Fruit fly (Drosophila melanogaster) whole organism, prepupa: ENCODE results near the gene hry.

Source experiments
- Blimp-1 ChIP-seq: fragments of 200-800 bp; sonication (Bioruptor generic); optimal IDR thresholded peaks from 3 replicates; lab custom pipeline; 2017; ENCODE audit warnings: missing biosample characterization, missing genetic modification characterization, mild to moderate bottlenecking, moderate library complexity, missing genetic modification reagents
- CG34406 ChIP-seq: fragments of 200-800 bp; sonication (Bioruptor generic); optimal IDR thresholded peaks from 3 replicates; lab custom pipeline; 2016; ENCODE audit warnings: missing biosample characterization, missing genetic modification characterization
- CG7368 ChIP-seq: fragments of 200-800 bp; sonication (Bioruptor generic); optimal IDR thresholded peaks from 3 replicates; lab custom pipeline; 2016; ENCODE audit warnings: missing biosample characterization, missing genetic modification characterization
- CG8119 ChIP-seq: fragments of 200-800 bp; sonication (Bioruptor generic); IDR thresholded peaks from 3 replicates; pipeline ENCODE4 v1.3.6; 2022; ENCODE audit warnings: missing biosample characterization, missing genetic modification characterization
- Hr39 ChIP-seq: fragments of 200-800 bp; sonication (Bioruptor generic); optimal IDR thresholded peaks from 2 replicates; lab custom pipeline; 2016; ENCODE audit warnings: missing biosample characterization, missing genetic modification characterization
- Lpt ChIP-seq: fragments of 200-800 bp; sonication (Bioruptor generic); optimal IDR thresholded peaks from 3 replicates; lab custom pipeline; 2016; ENCODE audit warnings: missing biosample characterization, missing genetic modification characterization
- Sox102F ChIP-seq: fragments of 200-800 bp; sonication (Bioruptor generic); optimal IDR thresholded peaks from 2 replicates; lab custom pipeline; 2016; ENCODE audit warnings: missing biosample characterization, mild to moderate bottlenecking, missing genetic modification characterization
- Sox15 ChIP-seq: fragments of 200-800 bp; sonication (Bioruptor generic); optimal IDR thresholded peaks from 3 replicates; lab custom pipeline; 2016; ENCODE audit warnings: missing biosample characterization, missing genetic modification characterization
- acj6 ChIP-seq: fragments of 200-800 bp; sonication (Bioruptor generic); optimal IDR thresholded peaks from 3 replicates; lab custom pipeline; 2016; ENCODE audit warnings: missing biosample characterization, missing genetic modification characterization
- dac ChIP-seq: fragments of 200-800 bp; sonication (Bioruptor generic); optimal IDR thresholded peaks from 2 replicates; lab custom pipeline; 2017; ENCODE audit warnings: missing biosample characterization, mild to moderate bottlenecking, missing genetic modification characterization
- eg ChIP-seq: fragments of 200-800 bp; sonication (Bioruptor generic); IDR thresholded peaks from 3 replicates; pipeline ENCODE4 v1.3.6; 2022; ENCODE audit warnings: missing biosample characterization, missing genetic modification characterization
- esn ChIP-seq: fragments of 200-800 bp; sonication (Bioruptor generic); optimal IDR thresholded peaks from 2 replicates; lab custom pipeline; 2016; ENCODE audit warnings: missing biosample characterization, mild to moderate bottlenecking, missing genetic modification characterization, moderate library complexity
- lz ChIP-seq: fragments of 200-800 bp; sonication (Bioruptor generic); optimal IDR thresholded peaks from 3 replicates; lab custom pipeline; 2016; ENCODE audit warnings: missing biosample characterization, missing genetic modification characterization

- no peak for TF ChIP-seq Sox102F (GFP tag; lab: Kevin White, UChicago)
- TF ChIP-seq Hr39 (GFP tag; lab: Kevin White, UChicago): no peak
- no peak for TF ChIP-seq Sox15 (GFP tag; lab: Kevin White, UChicago)
- no peak for TF ChIP-seq Blimp-1
- no peak for TF ChIP-seq acj6 (GFP tag; lab: Kevin White, UChicago)
- no peak for TF ChIP-seq Lpt (GFP tag; lab: Kevin White, UChicago)
- TF ChIP-seq CG34406 (GFP tag; lab: Kevin White, UChicago): no peak
- TF ChIP-seq dac: no peak
- no peak for TF ChIP-seq eg (GFP tag; lab: Robert Waterston, UW)
- no peak for TF ChIP-seq CG7368 (GFP tag; lab: Kevin White, UChicago)
- no peak for TF ChIP-seq lz (GFP tag; lab: Kevin White, UChicago)
- no peak for TF ChIP-seq CG8119 (GFP tag; lab: Robert Waterston, UW)
- no peak for TF ChIP-seq esn
Measured at dm6 chr3L:8698493-8699166, 23.1 kb downstream of the hry start.
